Fruit fly (Drosophila melanogaster) whole organism, pupa: Measurements from ENCODE around the gene TwdlB.

Experiments used
- CG10348 ChIP-seq: fragments of 200-800 bp; sonication (Bioruptor generic); IDR thresholded peaks from 2 replicates; pipeline ENCODE4 v1.3.6; 2022; ENCODE audit warnings: missing biosample characterization, missing genetic modification characterization
- CG12605 ChIP-seq: fragments of 200-800 bp; sonication (Bioruptor generic); IDR thresholded peaks from 2 replicates; pipeline ENCODE4 v1.3.6; 2022; ENCODE audit warnings: missing biosample characterization, missing genetic modification characterization
- CG13204 ChIP-seq: fragments of 200-800 bp; sonication (Bioruptor generic); optimal IDR thresholded peaks from 2 replicates; lab custom pipeline; 2018; ENCODE audit warnings: missing biosample characterization, mild to moderate bottlenecking, missing genetic modification characterization, moderate library complexity
- CG14655 ChIP-seq: fragments of 200-800 bp; sonication (Bioruptor generic); optimal IDR thresholded peaks from 3 replicates; lab custom pipeline; 2017; ENCODE audit warnings: mild to moderate bottlenecking, missing biosample characterization, missing genetic modification reagents, missing genetic modification characterization
- CG15710 ChIP-seq: fragments of 200-800 bp; sonication (Bioruptor generic); optimal IDR thresholded peaks from 2 replicates; lab custom pipeline; 2018; ENCODE audit warnings: missing biosample characterization, mild to moderate bottlenecking, missing genetic modification characterization, moderate library complexity
- CG17806 ChIP-seq: fragments of 200-800 bp; sonication (Bioruptor generic); optimal IDR thresholded peaks from 2 replicates; lab custom pipeline; 2018; ENCODE audit warnings: missing biosample characterization, mild to moderate bottlenecking, missing genetic modification characterization, moderate library complexity
- CG32121 ChIP-seq: fragments of 200-800 bp; sonication (Bioruptor generic); IDR thresholded peaks from 2 replicates; pipeline ENCODE4 v1.3.6; 2022; ENCODE audit warnings: missing biosample characterization, missing genetic modification characterization
- CG34367 ChIP-seq: fragments of 200-800 bp; sonication (Bioruptor generic); optimal IDR thresholded peaks from 2 replicates; lab custom pipeline; 2018; ENCODE audit warnings: missing biosample characterization, mild to moderate bottlenecking, missing genetic modification characterization
- CG4496 ChIP-seq: fragments of 200-800 bp; sonication (Bioruptor generic); IDR thresholded peaks from 3 replicates; pipeline ENCODE4 v1.3.6; 2022; ENCODE audit warnings: missing biosample characterization, missing genetic modification characterization
- CG8159 ChIP-seq: fragments of 200-800 bp; sonication (Bioruptor generic); optimal IDR thresholded peaks from 3 replicates; lab custom pipeline; 2018; ENCODE audit warnings: missing biosample characterization, mild to moderate bottlenecking, missing genetic modification characterization, moderate library complexity
- CG8301 ChIP-seq: fragments of 200-800 bp; sonication (Bioruptor generic); optimal IDR thresholded peaks from 2 replicates; lab custom pipeline; 2018; ENCODE audit warnings: missing biosample characterization, mild to moderate bottlenecking, missing genetic modification characterization
- CG9948 ChIP-seq: fragments of 200-800 bp; sonication (Bioruptor generic); optimal IDR thresholded peaks from 2 replicates; lab custom pipeline; 2018; ENCODE audit warnings: missing biosample characterization, mild to moderate bottlenecking, missing genetic modification characterization, moderate library complexity
- D1 ChIP-seq: fragments of 200-800 bp; sonication (Bioruptor generic); optimal IDR thresholded peaks from 2 replicates; lab custom pipeline; 2018; ENCODE audit warnings: missing biosample characterization, mild to moderate bottlenecking, missing genetic modification characterization, moderate library complexity
- EcR ChIP-seq: fragments of 200-800 bp; sonication (Bioruptor generic); optimal IDR thresholded peaks from 3 replicates; lab custom pipeline; 2019; ENCODE audit warnings: missing biosample characterization, missing genetic modification characterization, mild to moderate bottlenecking, moderate library complexity, missing genetic modification reagents
- Ets98B ChIP-seq: fragments of 200-800 bp; sonication (Bioruptor generic); IDR thresholded peaks from 2 replicates; pipeline ENCODE4 v1.3.6; 2022; ENCODE audit warnings: missing biosample characterization, missing genetic modification characterization
- Pif1A ChIP-seq: fragments of 200-800 bp; sonication (Bioruptor generic); optimal IDR thresholded peaks from 3 replicates; lab custom pipeline; 2016; ENCODE audit warnings: missing biosample characterization, missing genetic modification characterization
- Pif1B ChIP-seq: fragments of 200-800 bp; sonication (Bioruptor generic); optimal IDR thresholded peaks from 3 replicates; lab custom pipeline; 2016; ENCODE audit warnings: missing biosample characterization, missing genetic modification characterization
- Snoo ChIP-seq: fragments of 200-800 bp; sonication (Bioruptor generic); optimal IDR thresholded peaks from 3 replicates; lab custom pipeline; 2017; ENCODE audit warnings: missing biosample characterization, mild to moderate bottlenecking, missing genetic modification characterization, inconsistent platforms
- fd96Ca ChIP-seq: fragments of 200-800 bp; sonication (Bioruptor generic); IDR thresholded peaks from 3 replicates; pipeline ENCODE4 v1.3.6; 2022; ENCODE audit warnings: missing biosample characterization, missing genetic modification characterization
- gl ChIP-seq: fragments of 200-800 bp; sonication (Bioruptor generic); optimal IDR thresholded peaks from 2 replicates; lab custom pipeline; 2018; ENCODE audit warnings: missing biosample characterization, mild to moderate bottlenecking, missing genetic modification characterization
- rn ChIP-seq: fragments of 200-800 bp; sonication (Bioruptor generic); IDR thresholded peaks from 2 replicates; pipeline ENCODE4 v1.3.6; 2022; ENCODE audit warnings: missing biosample characterization, missing genetic modification characterization

The TwdlB gene

DNA sequence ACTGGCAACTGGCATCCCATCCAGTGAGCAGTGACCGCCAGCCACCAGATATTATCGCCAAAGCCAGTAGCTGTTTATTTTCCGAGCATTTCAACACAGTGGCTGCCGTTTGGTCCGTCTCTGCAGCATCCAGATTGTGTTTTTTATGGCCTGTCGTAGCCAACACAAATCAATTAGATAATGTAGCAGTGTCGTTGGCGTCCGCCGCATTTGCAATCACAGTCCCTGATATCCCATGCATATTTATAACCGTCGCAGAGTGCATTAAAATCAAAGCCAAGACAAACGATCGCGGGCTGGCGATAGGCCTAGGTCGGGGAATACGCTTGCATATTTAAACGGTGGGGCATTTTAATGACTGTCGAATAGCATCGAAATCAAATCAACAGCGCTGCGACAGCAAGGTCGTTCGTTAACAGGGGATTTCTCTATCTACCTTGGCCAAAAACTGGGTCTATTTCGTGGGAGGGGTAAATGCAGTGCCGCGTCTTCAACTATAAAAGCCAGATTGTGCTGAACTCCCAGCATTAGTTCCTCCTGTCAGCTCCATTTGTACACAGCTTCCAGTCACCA lies 16.2 kb upstream of the TwdlB start, which contains the start of gene TwdlD:
TSS of gene TwdlD (plus strand) at position 523 of the 573 bp plus-strand sequence.
- TF ChIP-seq CG32121 (GFP tag; lab: Robert Waterston, UW) = no peak

DNA sequence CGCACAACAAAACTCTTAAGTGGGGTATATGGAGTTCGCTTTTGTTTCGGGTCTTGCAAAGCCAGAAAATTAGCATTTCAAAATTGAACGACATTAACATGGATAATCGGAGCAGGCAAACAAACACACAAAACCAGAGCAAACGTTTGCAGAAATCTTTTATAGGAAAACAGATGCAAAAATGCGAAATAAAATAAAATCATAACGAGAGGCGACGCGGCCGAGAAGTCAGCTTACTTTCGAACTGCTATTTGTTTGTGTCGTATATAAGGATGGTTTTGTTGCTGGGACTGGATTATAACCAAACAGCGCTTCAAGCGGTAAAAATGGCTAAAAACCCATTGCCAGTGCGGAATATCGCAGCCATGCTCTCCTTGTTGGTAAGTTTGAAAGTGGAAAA lies 13.0 kb upstream of the TwdlB start, which contains the start of gene TwdlS:
TSS of gene TwdlS (plus strand) at position 301 of the 400 bp plus-strand sequence.
- no peak for TF ChIP-seq Ets98B (GFP tag; lab: Robert Waterston, UW)
- no peak for TF ChIP-seq CG13204 (GFP tag; lab: Kevin White, UChicago)
- no peak for TF ChIP-seq gl (tag; lab: Kevin White, UChicago)
- TF ChIP-seq CG14655 = no peak
- no peak for TF ChIP-seq CG17806 (tag; lab: Kevin White, UChicago)
- TF ChIP-seq CG8301 (tag; lab: Kevin White, UChicago) = no peak
- TF ChIP-seq EcR (GFP tag; lab: Kevin White, UChicago) = no peak
- TF ChIP-seq CG4496 (GFP tag; lab: Robert Waterston, UW) = no peak
- no peak for TF ChIP-seq Pif1A (GFP tag; lab: Kevin White, UChicago)
- TF ChIP-seq CG10348 (GFP tag; lab: Robert Waterston, UW) = no peak
- TF ChIP-seq rn (GFP tag; lab: Robert Waterston, UW) = no peak
- TF ChIP-seq Pif1B (GFP tag; lab: Kevin White, UChicago) = no peak
- no peak for TF ChIP-seq CG34367 (tag; lab: Kevin White, UChicago)
- no peak for TF ChIP-seq CG8159
- no peak for TF ChIP-seq fd96Ca
- no peak for TF ChIP-seq CG32121 (GFP tag; lab: Robert Waterston, UW)
- no peak for TF ChIP-seq D1 (tag; lab: Kevin White, UChicago)
- TF ChIP-seq Snoo (tag; lab: Kevin White, UChicago) = no peak
- TF ChIP-seq CG15710 (tag; lab: Kevin White, UChicago) = no peak
- no peak for TF ChIP-seq CG12605
- TF ChIP-seq, all 21 proteins: peak for 0

DNA sequence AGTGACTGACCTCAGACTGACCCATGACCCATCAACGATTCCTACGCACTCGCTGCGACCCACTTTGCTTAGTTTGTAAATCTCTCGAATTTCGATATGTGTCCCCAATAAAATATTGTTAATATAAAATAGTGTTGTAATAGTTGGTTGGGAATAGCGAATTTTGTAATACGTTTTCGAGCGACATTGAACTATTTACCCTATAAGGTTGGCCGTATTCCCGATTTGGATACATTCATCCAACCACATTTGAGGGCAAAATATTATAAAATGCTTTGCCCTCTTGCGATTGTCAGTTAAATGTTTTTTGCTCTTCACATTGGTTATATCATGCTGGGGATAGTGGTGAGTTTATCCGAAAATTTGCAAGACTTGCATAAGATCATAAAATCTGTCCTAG lies 11.2 kb upstream of the TwdlB start, which contains the start of gene TwdlR:
TSS of gene TwdlR (plus strand) at position 301 of the 400 bp plus-strand sequence.
- TF ChIP-seq CG12605 (no peak), CG8301 (tag; lab: Kevin White, UChicago) (no peak), rn (GFP tag; lab: Robert Waterston, UW) (no peak), gl (tag; lab: Kevin White, UChicago) (no peak), fd96Ca (no peak), EcR (GFP tag; lab: Kevin White, UChicago) (no peak), CG13204 (GFP tag; lab: Kevin White, UChicago) (no peak), Snoo (tag; lab: Kevin White, UChicago) (no peak), CG9948 (tag; lab: Kevin White, UChicago) (no peak)

DNA sequence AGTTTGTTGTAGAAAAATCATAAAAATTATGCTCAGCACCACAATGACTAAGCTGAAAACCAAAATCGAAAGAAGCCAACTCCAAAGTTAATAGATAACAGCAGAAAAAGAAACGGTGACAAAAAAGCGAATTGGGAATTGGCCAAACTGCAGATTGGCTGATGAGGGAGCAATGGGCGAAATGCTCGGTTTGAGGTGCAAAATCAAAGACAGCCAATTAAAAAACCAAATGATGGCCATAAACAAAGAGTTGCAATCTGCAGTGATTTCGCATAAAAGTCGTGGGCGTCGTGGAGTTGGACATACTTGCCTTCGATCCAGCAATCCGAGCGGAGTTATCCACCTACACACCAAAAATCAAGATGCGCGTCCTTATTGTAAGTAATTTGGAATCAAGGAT lies 10.1 kb upstream of the TwdlB start, which contains the start of gene TwdlH:
TSS of gene TwdlH (plus strand) at position 301 of the 400 bp plus-strand sequence.
- TF ChIP-seq CG17806 (tag; lab: Kevin White, UChicago) = no peak
- TF ChIP-seq Ets98B (GFP tag; lab: Robert Waterston, UW) = no peak
- no peak for TF ChIP-seq CG14655
- no peak for TF ChIP-seq rn (GFP tag; lab: Robert Waterston, UW)
- TF ChIP-seq CG9948 (tag; lab: Kevin White, UChicago) = no peak
- no peak for TF ChIP-seq EcR (GFP tag; lab: Kevin White, UChicago)
- no peak for TF ChIP-seq CG4496 (GFP tag; lab: Robert Waterston, UW)
- TF ChIP-seq CG8159 = no peak
- no peak for TF ChIP-seq Snoo (tag; lab: Kevin White, UChicago)
- TF ChIP-seq Pif1B (GFP tag; lab: Kevin White, UChicago) = no peak
- TF ChIP-seq D1 (tag; lab: Kevin White, UChicago) = no peak
- TF ChIP-seq CG32121 (GFP tag; lab: Robert Waterston, UW) = no peak

DNA sequence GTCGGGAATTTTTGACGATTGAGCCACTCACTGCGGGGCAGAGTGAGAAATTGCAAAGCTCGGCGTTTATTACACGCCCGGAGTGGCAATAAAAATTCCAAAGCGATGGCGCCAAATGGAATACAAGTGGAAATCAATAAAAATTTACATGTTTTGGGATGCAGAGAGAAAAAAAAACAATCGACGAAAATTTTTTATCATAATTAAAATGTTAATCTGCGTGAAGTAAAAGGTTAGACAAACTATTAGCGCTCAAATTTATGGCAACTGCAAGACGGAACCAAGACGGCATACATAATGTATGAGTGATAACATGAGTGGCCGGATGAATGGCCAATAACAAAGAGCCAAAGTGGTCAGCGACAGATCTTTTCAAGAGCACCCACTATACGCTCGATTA lies 9.7 kb upstream of the TwdlB start:
- TF ChIP-seq CG14655 (no peak), fd96Ca (no peak), EcR (GFP tag; lab: Kevin White, UChicago) (no peak), rn (GFP tag; lab: Robert Waterston, UW) (no peak), CG15710 (tag; lab: Kevin White, UChicago) (no peak), CG34367 (tag; lab: Kevin White, UChicago) (no peak), CG13204 (GFP tag; lab: Kevin White, UChicago) (no peak), Pif1A (GFP tag; lab: Kevin White, UChicago) (no peak), CG12605 (no peak), gl (tag; lab: Kevin White, UChicago) (no peak), D1 (tag; lab: Kevin White, UChicago) (no peak), Ets98B (GFP tag; lab: Robert Waterston, UW) (no peak), CG4496 (GFP tag; lab: Robert Waterston, UW) (no peak), Snoo (tag; lab: Kevin White, UChicago) (no peak), CG8159 (no peak), CG32121 (GFP tag; lab: Robert Waterston, UW) (no peak), CG9948 (tag; lab: Kevin White, UChicago) (no peak), CG8301 (tag; lab: Kevin White, UChicago) (no peak), CG10348 (GFP tag; lab: Robert Waterston, UW) (no peak)

DNA sequence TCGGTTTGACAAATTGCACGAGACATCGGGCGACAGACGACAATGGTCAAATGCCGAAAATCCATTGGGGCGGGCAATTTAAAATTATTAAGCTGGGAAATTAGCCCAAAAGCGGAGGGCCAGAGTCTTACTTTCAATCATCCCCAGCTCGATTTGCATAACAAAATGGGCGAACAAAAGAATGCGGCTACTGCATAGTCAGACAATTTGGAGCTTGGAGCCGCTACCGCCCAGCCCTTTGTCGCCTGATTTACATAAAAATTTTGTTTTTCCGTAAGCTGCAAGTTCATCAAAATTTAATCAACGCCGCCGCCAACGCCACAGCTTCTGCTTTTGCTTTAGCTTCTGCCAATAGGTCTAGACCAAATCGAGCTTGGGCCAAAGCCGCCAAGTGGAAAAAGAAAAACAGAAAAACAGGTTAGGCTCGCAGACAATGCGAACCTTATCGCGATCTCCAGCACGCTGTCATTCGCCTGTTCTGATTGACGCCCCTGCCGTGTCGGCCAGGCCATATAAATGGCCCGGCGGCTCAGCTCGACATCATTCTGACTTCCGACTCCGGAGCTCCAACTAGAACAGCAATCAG lies 8.1 kb upstream of the TwdlB start, which contains the start of gene TwdlN:
TSS of gene TwdlN (plus strand) at position 536 of the 586 bp plus-strand sequence.
- TF ChIP-seq CG8159 = no peak
- no peak for TF ChIP-seq EcR (GFP tag; lab: Kevin White, UChicago)
- TF ChIP-seq CG4496 (GFP tag; lab: Robert Waterston, UW) = no peak
- TF ChIP-seq CG13204 (GFP tag; lab: Kevin White, UChicago) = no peak
- no peak for TF ChIP-seq CG12605
- TF ChIP-seq D1 (tag; lab: Kevin White, UChicago) = no peak
- no peak for TF ChIP-seq Pif1B (GFP tag; lab: Kevin White, UChicago)
- TF ChIP-seq CG9948 (tag; lab: Kevin White, UChicago) = no peak
- TF ChIP-seq CG34367 (tag; lab: Kevin White, UChicago) = no peak
- TF ChIP-seq CG17806 (tag; lab: Kevin White, UChicago) = no peak
